Worm (Caenorhabditis elegans) whole organism, L1 larva: ENCODE results near the gene C27D9.2.
A peak's percentile ranks its signal among the peaks of the same experiment; 100 is the strongest.

Source experiments
- C04F5.9 ChIP-seq: sonication (generic microtip); optimal IDR thresholded peaks from 2 replicates; lab custom pipeline; 2016; ENCODE audit warnings: missing genetic modification characterization, missing compliant biosample characterization
- C34B4.2 ChIP-seq: sonication (generic microtip); optimal IDR thresholded peaks from 2 replicates; lab custom pipeline; 2017; ENCODE audit warnings: mild to moderate bottlenecking, missing genetic modification characterization, missing compliant biosample characterization
- aha-1 ChIP-seq: fragments of 150-350 bp; optimal IDR thresholded peaks from 2 replicates; lab custom pipeline; 2014; ENCODE audit warnings: missing biosample characterization, missing genetic modification characterization
- ama-1 ChIP-seq: fragments of 150-350 bp; optimal IDR thresholded peaks from 2 replicates; lab custom pipeline; 2014
- ceh-90 ChIP-seq: sonication (generic microtip); optimal IDR thresholded peaks from 2 replicates; lab custom pipeline; 2016; ENCODE audit warnings: missing genetic modification characterization, missing compliant biosample characterization
- ces-1 ChIP-seq: fragments of 150-350 bp; optimal IDR thresholded peaks from 2 replicates; lab custom pipeline; 2014; ENCODE audit warnings: missing biosample characterization, missing genetic modification reagents, missing genetic modification characterization
- dpl-1 ChIP-seq, 3 experiments: fragments of 150-350 bp in 2 of 3; sonication (generic microtip) in 1 of 3; optimal IDR thresholded peaks; 2 replicates each; lab custom pipeline; 2014 to 2017; ENCODE audit warnings: missing biosample characterization in 3 of 3, missing genetic modification characterization in 3 of 3, missing genetic modification reagents in 3 of 3
- efl-1 ChIP-seq, 4 experiments: fragments of 150-350 bp; optimal IDR thresholded peaks in 3 of 4; peaks in 1 of 4; 1 replicate in 1 of 4; 2 replicates in 3 of 4; lab custom pipeline; 2014; ENCODE audit warnings: missing biosample characterization in 2 of 4, missing genetic modification characterization in 2 of 4, missing genetic modification reagents in 2 of 4
- egl-27 ChIP-seq, 2 experiments: fragments of 150-350 bp in 1 of 2; sonication (generic microtip); optimal IDR thresholded peaks; 3 replicates each; lab custom pipeline; 2017 to 2018; ENCODE audit warnings: missing biosample characterization in 2 of 2, missing genetic modification characterization in 2 of 2, missing genetic modification reagents in 2 of 2
- elt-3 ChIP-seq, 6 experiments: fragments of 150-350 bp in 1 of 6; sonication (generic microtip); optimal IDR thresholded peaks; 2 replicates each; lab custom pipeline; 2017 to 2018; ENCODE audit warnings: missing biosample characterization in 6 of 6, missing genetic modification characterization in 6 of 6, inconsistent platforms in 1 of 6
- fkh-10 ChIP-seq: sonication (generic microtip); optimal IDR thresholded peaks from 2 replicates; lab custom pipeline; 2017; ENCODE audit warnings: missing biosample characterization, missing genetic modification reagents, missing genetic modification characterization
- fkh-4 ChIP-seq: sonication (generic microtip); optimal IDR thresholded peaks from 2 replicates; lab custom pipeline; 2016; ENCODE audit warnings: missing compliant biosample characterization, missing genetic modification characterization, borderline replicate concordance
- lin-14 ChIP-seq: fragments of 200-800 bp; sonication (Bioruptor generic); optimal IDR thresholded peaks from 2 replicates; lab custom pipeline; 2018; ENCODE audit warnings: mild to moderate bottlenecking, missing genetic modification characterization, moderate library complexity, missing compliant biosample characterization
- lir-3 ChIP-seq: sonication (generic microtip); optimal IDR thresholded peaks from 2 replicates; lab custom pipeline; 2016; ENCODE audit warnings: mild to moderate bottlenecking, missing genetic modification characterization, moderate library complexity, missing compliant biosample characterization; ENCODE audit not compliant: poor library complexity
- lsy-2 ChIP-seq, 2 experiments: fragments of 150-350 bp; optimal IDR thresholded peaks; 2 replicates each; lab custom pipeline; 2014; ENCODE audit warnings: missing biosample characterization in 2 of 2, missing genetic modification characterization in 2 of 2
- mab-9 ChIP-seq: fragments of 200-800 bp; sonication (Bioruptor generic); IDR thresholded peaks from 2 replicates; pipeline ENCODE4 v1.3.6; 2022; ENCODE audit warnings: missing genetic modification reagents, missing genetic modification characterization, missing compliant biosample characterization
- mef-2 ChIP-seq: fragments of 150-350 bp; optimal IDR thresholded peaks from 2 replicates; lab custom pipeline; 2014; ENCODE audit warnings: missing biosample characterization, missing genetic modification characterization
- nhr-11 ChIP-seq: fragments of 150-350 bp; optimal IDR thresholded peaks from 2 replicates; lab custom pipeline; 2014; ENCODE audit warnings: missing biosample characterization, missing genetic modification characterization
- nhr-20 ChIP-seq: sonication (generic microtip); optimal IDR thresholded peaks from 2 replicates; lab custom pipeline; 2016; ENCODE audit warnings: mild to moderate bottlenecking, missing genetic modification characterization, missing compliant biosample characterization
- nhr-237 ChIP-seq: fragments of 150-350 bp; optimal IDR thresholded peaks from 2 replicates; lab custom pipeline; 2014; ENCODE audit warnings: missing biosample characterization, missing genetic modification characterization
- nhr-28 ChIP-seq: fragments of 150-350 bp; optimal IDR thresholded peaks from 2 replicates; lab custom pipeline; 2014; ENCODE audit warnings: missing biosample characterization, missing genetic modification characterization
- nhr-47 ChIP-seq: sonication (generic microtip); optimal IDR thresholded peaks from 2 replicates; lab custom pipeline; 2016; ENCODE audit warnings: mild to moderate bottlenecking, missing genetic modification characterization, moderate library complexity, missing compliant biosample characterization
- nhr-71 ChIP-seq: sonication (generic microtip); optimal IDR thresholded peaks from 2 replicates; lab custom pipeline; 2016; ENCODE audit warnings: mild to moderate bottlenecking, missing genetic modification characterization, moderate library complexity, missing compliant biosample characterization
- nhr-76 ChIP-seq: sonication (generic microtip); optimal IDR thresholded peaks from 2 replicates; lab custom pipeline; 2017; ENCODE audit warnings: missing biosample characterization, missing genetic modification characterization
- nhr-85 ChIP-seq: sonication (generic microtip); peaks from one replicate; lab custom pipeline; 2016; ENCODE audit warnings: missing genetic modification characterization, inconsistent platforms, missing compliant biosample characterization
- nhr-90 ChIP-seq: sonication (generic microtip); optimal IDR thresholded peaks from 2 replicates; lab custom pipeline; 2016; ENCODE audit warnings: mild to moderate bottlenecking, missing genetic modification characterization, missing compliant biosample characterization; ENCODE audit not compliant: poor library complexity
- pax-3 ChIP-seq: fragments of 200-800 bp; sonication (Bioruptor generic); optimal IDR thresholded peaks from 2 replicates; lab custom pipeline; 2018; ENCODE audit warnings: mild to moderate bottlenecking, missing genetic modification characterization, moderate library complexity, missing compliant biosample characterization
- pqm-1 ChIP-seq: sonication (generic microtip); optimal IDR thresholded peaks from 3 replicates; lab custom pipeline; 2017; ENCODE audit warnings: missing biosample characterization, missing genetic modification characterization
- rnt-1 ChIP-seq: sonication (generic microtip); optimal IDR thresholded peaks from 2 replicates; lab custom pipeline; 2016; ENCODE audit warnings: mild to moderate bottlenecking, missing genetic modification characterization, moderate library complexity, missing compliant biosample characterization
- snu-23 ChIP-seq: sonication (generic microtip); optimal IDR thresholded peaks from 2 replicates; lab custom pipeline; 2016; ENCODE audit warnings: missing genetic modification characterization, missing compliant biosample characterization
- sox-4 ChIP-seq: sonication (generic microtip); optimal IDR thresholded peaks from 2 replicates; lab custom pipeline; 2016; ENCODE audit warnings: missing genetic modification characterization, missing compliant biosample characterization
- sptf-1 ChIP-seq: fragments of 150-350 bp; optimal IDR thresholded peaks from 2 replicates; lab custom pipeline; 2014; ENCODE audit warnings: missing biosample characterization, missing genetic modification characterization
- tlp-1 ChIP-seq: fragments of 150-350 bp; optimal IDR thresholded peaks from 2 replicates; lab custom pipeline; 2014; ENCODE audit warnings: missing biosample characterization, missing genetic modification characterization
- unc-30 ChIP-seq: sonication (generic microtip); optimal IDR thresholded peaks from 2 replicates; lab custom pipeline; 2017; ENCODE audit warnings: missing biosample characterization, missing genetic modification characterization

The C27D9.2 gene

ce11 chrII:4755654-4756053, 997 bp downstream of the C27D9.2 start:
- no peak for TF ChIP-seq aha-1 (tag; lab: Kevin White, UChicago)
- TF ChIP-seq fkh-4 (tag; lab: Kevin White, UChicago), result no peak
- TF ChIP-seq, all 84 proteins: peak for 0

DNA sequence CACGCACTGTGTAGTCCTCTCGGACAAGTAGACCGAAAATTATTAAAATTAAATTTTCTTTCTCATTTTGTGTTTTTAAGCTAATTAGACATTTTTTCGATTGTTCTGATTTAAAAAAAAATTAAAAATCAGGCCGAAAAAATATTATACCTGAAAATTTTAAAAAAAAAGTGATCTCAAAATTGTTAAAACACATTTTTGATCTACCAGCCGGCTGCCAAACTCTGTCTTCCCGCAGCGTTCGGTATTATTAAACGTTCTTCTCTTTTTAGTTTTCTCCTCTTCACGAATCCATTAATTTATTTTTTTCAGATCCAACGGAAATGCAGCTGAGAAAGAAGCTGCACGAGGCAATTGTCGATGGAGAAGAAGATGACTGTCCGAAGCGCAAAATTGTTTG, 3.5 kb downstream of the C27D9.2 start, which contains the start of gene C27D9.1:
Gene C27D9.1 (plus strand): TSS at position 281 of the 400 bp plus-strand sequence.
- TF ChIP-seq sptf-1 (no peak), nhr-85 (tag; lab: Kevin White, UChicago) (no peak), egl-27 (tag; optimal IDR thresholded peaks at IDR 0.05; lab: Kevin White, UChicago) (no peak), pax-3 (no peak), dpl-1 (GFP tag; optimal IDR thresholded peaks at IDR 0.05; lab: Kevin White, UChicago) (no peak), ces-1 (GFP tag; lab: Kevin White, UChicago) (no peak), fkh-4 (tag; lab: Kevin White, UChicago) (no peak), snu-23 (GFP tag; lab: Kevin White, UChicago) (no peak), unc-30 (tag; lab: Kevin White, UChicago) (no peak), tlp-1 (tag; lab: Kevin White, UChicago) (no peak), lir-3 (tag; lab: Kevin White, UChicago) (no peak), fkh-10 (GFP tag; lab: Kevin White, UChicago) (no peak), nhr-76 (no peak), nhr-71 (no peak), rnt-1 (tag; lab: Kevin White, UChicago) (no peak), nhr-28 (tag; lab: Kevin White, UChicago) (no peak), mef-2 (tag; lab: Kevin White, UChicago) (no peak), efl-1 (optimal IDR thresholded peaks at IDR 0.05; lab: Kevin White, UChicago) (no peak), efl-1 (GFP tag; optimal IDR thresholded peaks at IDR 0.05 in 1 of 2; lab: Kevin White, UChicago) (no peak)

ce11 chrII:4752257-4752728, 4.4 kb downstream of the C27D9.2 start, which contains the start of gene F41C3.1:
Gene F41C3.1 (plus strand): TSS chrII:4752307.
- TF ChIP-seq pqm-1 (tag; lab: Kevin White, UChicago) (no peak), C34B4.2 (tag; lab: Kevin White, UChicago) (no peak), C04F5.9 (tag; lab: Kevin White, UChicago) (no peak), nhr-85 (tag; lab: Kevin White, UChicago) (peak; percentile 8), snu-23 (GFP tag; lab: Kevin White, UChicago) (no peak), sox-4 (tag; lab: Kevin White, UChicago) (no peak)
- TF ChIP-seq, all 84 proteins: peak for 1

DNA sequence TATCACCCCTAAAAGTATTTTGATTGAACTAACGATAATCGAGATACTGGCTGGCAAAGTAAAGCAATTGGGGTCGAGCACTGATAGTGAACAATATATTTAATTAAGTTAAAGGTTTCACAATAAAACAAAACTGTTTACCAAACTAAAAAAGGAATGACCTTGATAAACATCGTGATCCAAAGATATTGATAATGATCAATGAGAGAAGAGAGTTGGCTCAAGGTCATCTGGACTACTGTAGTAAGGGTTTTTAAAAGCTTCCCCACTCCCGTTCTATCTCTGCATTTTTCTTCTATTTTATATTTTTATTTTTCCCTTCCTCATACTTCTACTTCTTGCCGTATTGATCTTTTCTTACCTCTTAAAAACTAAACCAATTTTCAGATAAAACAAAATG, 7.1 kb downstream of the C27D9.2 start, which contains the start of gene F41C3.2:
Gene F41C3.2 (plus strand): TSS at position 388 of the 400 bp plus-strand sequence.
- TF ChIP-seq nhr-20 (tag; lab: Kevin White, UChicago) (peak; percentile 18), lin-14 (GFP tag; lab: Kevin White, UChicago) (peak; percentile 17), elt-3 (tag; optimal IDR thresholded peaks at IDR 0.05; lab: Kevin White, UChicago) (peak in 3 of 6 experiments; percentile 18 to 83 (median 35)), nhr-11 (tag; lab: Kevin White, UChicago) (no peak), ceh-90 (tag; lab: Kevin White, UChicago) (no peak), lsy-2 (tag; optimal IDR thresholded peaks at IDR 0.05; lab: Kevin White, UChicago) (peak in 1 of 2 experiments; percentile 58), nhr-237 (tag; lab: Kevin White, UChicago) (no peak), egl-27 (tag; optimal IDR thresholded peaks at IDR 0.05; lab: Kevin White, UChicago) (no peak), unc-30 (tag; lab: Kevin White, UChicago) (no peak), ama-1 (lab: Kevin White, UChicago) (no peak), nhr-90 (peak; percentile 56), nhr-71 (peak; percentile 22), nhr-76 (no peak), snu-23 (GFP tag; lab: Kevin White, UChicago) (peak; percentile 6), nhr-85 (tag; lab: Kevin White, UChicago) (peak; percentile 83), mab-9 (GFP tag; lab: Robert Waterston, UW) (no peak), nhr-47 (tag; lab: Kevin White, UChicago) (peak; percentile 26)
- TF ChIP-seq, all 84 proteins: peak for 9
